Worm (Caenorhabditis elegans): Measurements from ENCODE around the gene F59H6.15.

DNA sequence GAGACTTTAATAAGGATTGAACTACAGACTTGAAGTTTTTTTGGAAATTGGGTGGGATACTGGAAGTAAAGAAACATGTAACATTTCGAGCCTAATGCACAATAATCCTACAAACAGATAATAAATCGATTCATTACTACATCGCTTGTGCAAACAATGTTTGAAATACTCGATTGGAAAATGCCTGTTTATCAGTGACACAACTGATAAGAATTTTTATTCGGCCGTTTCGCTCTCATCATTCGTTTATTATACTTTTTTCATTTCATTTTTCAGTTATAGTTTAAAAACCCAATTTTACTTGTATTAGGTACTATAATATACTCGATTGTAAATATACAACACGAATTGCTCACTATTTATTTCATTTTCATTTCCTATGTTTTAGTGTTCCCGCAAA lies 17.1 kb upstream of the F59H6.15 start:
- no peak for TF ChIP-seq med-1 (GFP tag; optimal IDR thresholded peaks at IDR 0.05; ENCODE audit: insufficient read depth)
- TF ChIP-seq cog-1 (tag; optimal IDR thresholded peaks at IDR 0.05) = no peak
- no peak for TF ChIP-seq klf-2 (GFP tag; conservative IDR thresholded peaks at IDR 0.05)
- no peak for TF ChIP-seq tab-1 (GFP tag; IDR thresholded peaks at IDR 0.05)

All from whole organism, midembryonic.